Fruit fly (Drosophila melanogaster) whole organism, wandering third instar larva: ENCODE measurements around the gene Mdh2.

Experiments used
- Abd-B ChIP-seq: fragments of >200 bp; optimal IDR thresholded peaks from 2 replicates; lab custom pipeline; 2017; ENCODE audit warnings: missing biosample characterization, missing genetic modification characterization
- CG32264 ChIP-seq: fragments of 200-800 bp; sonication (Bioruptor generic); optimal IDR thresholded peaks from 2 replicates; lab custom pipeline; 2016; ENCODE audit warnings: missing biosample characterization, missing genetic modification characterization
- CG9705 ChIP-seq: fragments of 200-800 bp; sonication (Bioruptor generic); optimal IDR thresholded peaks from 2 replicates; lab custom pipeline; 2018; ENCODE audit warnings: missing biosample characterization, mild to moderate bottlenecking, missing genetic modification characterization
- CrebA ChIP-seq: fragments of 200-800 bp; sonication (Bioruptor generic); optimal IDR thresholded peaks from 2 replicates; lab custom pipeline; 2016; ENCODE audit warnings: missing biosample characterization, mild to moderate bottlenecking, missing genetic modification characterization, borderline replicate concordance
- Dfd ChIP-seq: fragments of >200 bp; optimal IDR thresholded peaks from 2 replicates; lab custom pipeline; 2017; ENCODE audit warnings: missing biosample characterization, missing genetic modification characterization
- Dif ChIP-seq: fragments of 200-275, 200-300 bp; sonication (Bioruptor generic); optimal IDR thresholded peaks from 2 replicates; lab custom pipeline; 2018; ENCODE audit warnings: missing biosample characterization, missing genetic modification characterization; ENCODE audit not compliant: partially characterized antibody
- GATAd ChIP-seq: sonication (Bioruptor generic); optimal IDR thresholded peaks from 2 replicates; lab custom pipeline; 2016; ENCODE audit warnings: missing biosample characterization, missing genetic modification characterization
- HLH106 ChIP-seq: fragments of 200-800 bp; optimal IDR thresholded peaks from 3 replicates; lab custom pipeline; 2019; ENCODE audit warnings: missing biosample characterization, mild to moderate bottlenecking, missing genetic modification characterization, moderate library complexity
- Hnf4 ChIP-seq: fragments of 200-800 bp; sonication (Bioruptor generic); optimal IDR thresholded peaks from 2 replicates; lab custom pipeline; 2016; ENCODE audit warnings: missing biosample characterization, mild to moderate bottlenecking, missing genetic modification characterization
- Hr78 ChIP-seq: fragments of >200 bp; optimal IDR thresholded peaks from 2 replicates; lab custom pipeline; 2017; ENCODE audit warnings: missing biosample characterization, missing genetic modification characterization
- Hr83 ChIP-seq: fragments of 200-300 bp; sonication (Bioruptor generic); optimal IDR thresholded peaks from 2 replicates; lab custom pipeline; 2016; ENCODE audit warnings: missing biosample characterization, mild to moderate bottlenecking, missing genetic modification characterization, moderate library complexity; ENCODE audit not compliant: poor library complexity, severe bottlenecking
- Jra ChIP-seq: sonication (Bioruptor generic); optimal IDR thresholded peaks from 2 replicates; lab custom pipeline; 2016; ENCODE audit warnings: missing biosample characterization, missing genetic modification characterization
- Mio ChIP-seq: sonication (Bioruptor generic); optimal IDR thresholded peaks from 2 replicates; lab custom pipeline; 2016; ENCODE audit warnings: missing biosample characterization, missing genetic modification characterization
- Myc ChIP-seq: fragments of >200 bp; optimal IDR thresholded peaks from 2 replicates; lab custom pipeline; 2017
- N ChIP-seq: fragments of >200 bp; optimal IDR thresholded peaks from 2 replicates; lab custom pipeline; 2018; ENCODE audit warnings: missing biosample characterization, missing external identifiers, missing genetic modification characterization
- OdsH ChIP-seq: fragments of 200-800 bp; sonication (Bioruptor generic); optimal IDR thresholded peaks from 2 replicates; lab custom pipeline; 2016; ENCODE audit warnings: missing biosample characterization, mild to moderate bottlenecking, missing genetic modification characterization
- Rel ChIP-seq, 2 experiments: fragments of 200-800 bp; sonication (Bioruptor generic) in 1 of 2; optimal IDR thresholded peaks; 2 replicates in 1 of 2; 3 replicates in 1 of 2; lab custom pipeline; 2016 to 2019; ENCODE audit warnings: mild to moderate bottlenecking in 2 of 2, missing biosample characterization in 2 of 2, missing genetic modification characterization in 2 of 2, moderate library complexity in 1 of 2
- Sp1 ChIP-seq: fragments of 200-800 bp; sonication (Bioruptor generic); optimal IDR thresholded peaks from 3 replicates; lab custom pipeline; 2019; ENCODE audit warnings: missing biosample characterization, mild to moderate bottlenecking, missing genetic modification characterization, moderate library complexity
- Vsx2 ChIP-seq: fragments of 200-300, 225-300 bp; sonication (Bioruptor generic); optimal IDR thresholded peaks from 2 replicates; lab custom pipeline; 2018; ENCODE audit warnings: missing biosample characterization, missing genetic modification characterization; ENCODE audit not compliant: partially characterized antibody
- br ChIP-seq: fragments of 200-800 bp; sonication (Bioruptor generic); optimal IDR thresholded peaks from 2 replicates; lab custom pipeline; 2016; ENCODE audit warnings: missing biosample characterization, missing genetic modification characterization
- brk ChIP-seq: fragments of 200-800 bp; sonication (Bioruptor generic); optimal IDR thresholded peaks from 2 replicates; lab custom pipeline; 2016; ENCODE audit warnings: missing biosample characterization, mild to moderate bottlenecking, missing genetic modification characterization
- dl ChIP-seq, 2 experiments: fragments of 175-275, 200-275 bp in 1 of 2; fragments of 200-275 bp in 1 of 2; sonication (Bioruptor generic); optimal IDR thresholded peaks; lab custom pipeline; 2018; ENCODE audit warnings: mild to moderate bottlenecking in 2 of 2, missing biosample characterization in 2 of 2, missing genetic modification characterization in 2 of 2, moderate library complexity in 2 of 2; ENCODE audit not compliant: partially characterized antibody in 2 of 2, insufficient read depth in 1 of 2
- dmrt93B ChIP-seq: fragments of 200-800 bp; sonication (Bioruptor generic); optimal IDR thresholded peaks from 2 replicates; lab custom pipeline; 2018; ENCODE audit warnings: missing biosample characterization, mild to moderate bottlenecking, missing genetic modification characterization
- dsf ChIP-seq: sonication (Bioruptor generic); optimal IDR thresholded peaks from 2 replicates; lab custom pipeline; 2016; ENCODE audit warnings: missing biosample characterization, missing genetic modification characterization, borderline replicate concordance
- ey ChIP-seq: fragments of 200-800 bp; sonication (Bioruptor generic); optimal IDR thresholded peaks from 2 replicates; lab custom pipeline; 2016; ENCODE audit warnings: missing biosample characterization, missing genetic modification characterization
- foxo ChIP-seq, 2 experiments: fragments of 200-800 bp; sonication (Bioruptor generic); optimal IDR thresholded peaks; 2 replicates in 1 of 2; 3 replicates in 1 of 2; lab custom pipeline; 2016 to 2017; ENCODE audit warnings: missing biosample characterization in 2 of 2, missing genetic modification characterization in 2 of 2
- fru ChIP-seq: fragments of 200-800 bp; sonication (Bioruptor generic); optimal IDR thresholded peaks from 3 replicates; lab custom pipeline; 2016; ENCODE audit warnings: missing biosample characterization, mild to moderate bottlenecking, missing genetic modification characterization
- h ChIP-seq: fragments of 200-800 bp; sonication (Bioruptor generic); optimal IDR thresholded peaks from 3 replicates; lab custom pipeline; 2016; ENCODE audit warnings: missing biosample characterization, mild to moderate bottlenecking, missing genetic modification characterization
- jim ChIP-seq: fragments of 175-275, 200-325 bp; sonication (Bioruptor generic); optimal IDR thresholded peaks from 2 replicates; lab custom pipeline; 2016; ENCODE audit warnings: missing biosample characterization, mild to moderate bottlenecking, missing genetic modification characterization
- lola ChIP-seq: fragments of >200 bp; optimal IDR thresholded peaks from 2 replicates; lab custom pipeline; 2017; ENCODE audit warnings: missing biosample characterization, missing genetic modification characterization
- pan ChIP-seq: fragments of >200 bp; optimal IDR thresholded peaks from 2 replicates; lab custom pipeline; 2017
- psq ChIP-seq: fragments of 200-800 bp; sonication (Bioruptor generic); optimal IDR thresholded peaks from 3 replicates; lab custom pipeline; 2017; ENCODE audit warnings: missing biosample characterization, mild to moderate bottlenecking, missing genetic modification characterization, moderate library complexity
- rgr ChIP-seq: fragments of 200-800 bp; sonication (Bioruptor generic); optimal IDR thresholded peaks from 3 replicates; lab custom pipeline; 2016; ENCODE audit warnings: missing biosample characterization, mild to moderate bottlenecking, missing genetic modification characterization
- sage ChIP-seq: fragments of 200-800 bp; sonication (Bioruptor generic); optimal IDR thresholded peaks from 2 replicates; lab custom pipeline; 2016; ENCODE audit warnings: missing biosample characterization, mild to moderate bottlenecking, missing genetic modification characterization
- sv ChIP-seq: fragments of 200-800 bp; sonication (Bioruptor generic); optimal IDR thresholded peaks from 3 replicates; lab custom pipeline; 2016; ENCODE audit warnings: missing biosample characterization, missing genetic modification characterization
- tai ChIP-seq: sonication (Bioruptor generic); optimal IDR thresholded peaks from 2 replicates; lab custom pipeline; 2016; ENCODE audit warnings: missing biosample characterization, missing genetic modification characterization
- usp ChIP-seq: fragments of >200 bp; optimal IDR thresholded peaks from 2 replicates; lab custom pipeline; 2017; ENCODE audit warnings: missing biosample characterization, missing genetic modification characterization
- woc ChIP-seq: sonication (Bioruptor generic); optimal IDR thresholded peaks from 2 replicates; lab custom pipeline; 2016; ENCODE audit warnings: missing biosample characterization, mild to moderate bottlenecking, missing genetic modification characterization

Gene Mdh2

DNA sequence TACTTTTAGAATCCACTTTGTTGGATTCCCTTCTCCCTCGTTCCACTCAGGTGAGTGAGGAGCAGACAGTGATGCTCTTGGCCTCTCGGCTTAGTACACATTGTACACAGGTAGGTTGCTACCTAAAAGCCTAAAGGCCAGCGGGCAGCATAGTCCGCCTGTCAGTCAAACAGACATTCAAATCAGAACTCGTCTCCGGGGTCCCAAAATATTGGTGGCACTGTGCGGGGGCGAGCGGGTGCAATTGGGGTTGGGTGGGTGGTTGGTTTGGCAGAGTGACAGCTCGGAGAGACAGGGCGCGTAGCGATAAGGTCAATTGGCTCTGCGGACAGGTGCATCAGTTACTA lies 28.4 kb upstream of the Mdh2 start:
- TF ChIP-seq woc (GFP tag; lab: Kevin White, UChicago) (peak; percentile 34), sv (GFP tag; lab: Kevin White, UChicago) (no peak), dsf (GFP tag; lab: Kevin White, UChicago) (no peak), tai (GFP tag; lab: Kevin White, UChicago) (no peak), lola (GFP tag; lab: Kevin White, UChicago) (no peak), CG32264 (GFP tag; lab: Kevin White, UChicago) (no peak), br (no peak), usp (no peak)

DNA sequence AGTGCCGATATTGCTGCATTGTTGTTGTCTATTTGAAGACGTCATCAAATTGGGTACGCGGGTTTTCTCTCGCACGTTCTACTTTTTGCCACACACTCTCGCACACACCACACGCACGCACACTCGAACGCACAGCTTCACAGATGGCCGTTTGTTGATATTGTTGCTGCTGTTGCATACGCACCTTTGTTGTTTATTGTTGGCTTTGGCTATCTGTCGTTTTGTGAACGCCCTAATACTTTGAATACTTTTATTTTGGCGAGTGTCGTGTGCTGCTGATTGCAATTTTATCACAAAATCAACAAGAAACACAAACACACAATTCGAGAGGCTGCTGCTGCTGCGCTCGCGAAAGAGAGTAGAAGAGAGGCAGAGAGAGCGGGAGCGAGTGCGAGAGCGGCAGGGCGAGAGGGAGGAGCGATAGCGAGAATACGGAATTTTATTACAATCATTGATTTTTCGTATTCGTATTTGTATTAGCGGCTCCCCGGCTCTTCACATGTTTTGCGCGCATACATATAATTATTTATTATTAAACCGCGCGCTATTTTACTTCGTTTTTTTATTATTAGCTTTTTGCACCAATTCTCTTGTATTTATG lies 27.6 kb upstream of the Mdh2 start:
- TF ChIP-seq h (GFP tag; lab: Kevin White, UChicago) (peak; percentile 80), tai (GFP tag; lab: Kevin White, UChicago) (no peak), Mio (no peak), ey (GFP tag; lab: Kevin White, UChicago) (no peak), Abd-B (GFP tag; lab: Kevin White, UChicago) (no peak), dsf (GFP tag; lab: Kevin White, UChicago) (peak; percentile 64), pan (lab: Kevin White, UChicago) (no peak), Sp1 (GFP tag; lab: Kevin White, UChicago) (peak; percentile 54), Vsx2 (peak; percentile 96), N (GFP tag; lab: Kevin White, UChicago) (peak; percentile 28), usp (no peak), lola (GFP tag; lab: Kevin White, UChicago) (no peak), sage (GFP tag; lab: Kevin White, UChicago) (peak; percentile 65), Hr83 (peak; percentile 69), Myc (lab: Kevin White, UChicago) (no peak), OdsH (GFP tag; lab: Kevin White, UChicago) (peak; percentile 52), dl (GFP tag; optimal IDR thresholded peaks at IDR 0.05; lab: Kevin White, UChicago; ENCODE audit: insufficient read depth in 1 of 2, partially characterized antibody in 2 of 2) (peak; percentile 95 to 98), Rel (GFP tag; optimal IDR thresholded peaks at IDR 0.05; lab: Kevin White, UChicago) (peak; percentile 80), Rel (tag; optimal IDR thresholded peaks at IDR 0.05; lab: Kevin White, UChicago) (no peak), dmrt93B (no peak), foxo (GFP tag; optimal IDR thresholded peaks at IDR 0.05; lab: Kevin White, UChicago) (peak; percentile 37 to 76), rgr (GFP tag; lab: Kevin White, UChicago) (peak; percentile 63), fru (GFP tag; lab: Kevin White, UChicago) (peak; percentile 66), CrebA (GFP tag; lab: Kevin White, UChicago) (no peak), HLH106 (tag; lab: Kevin White, UChicago) (peak; percentile 10), Hnf4 (GFP tag; lab: Kevin White, UChicago) (peak; percentile 38), CG32264 (GFP tag; lab: Kevin White, UChicago) (peak; percentile 8), woc (GFP tag; lab: Kevin White, UChicago) (no peak), GATAd (GFP tag; lab: Kevin White, UChicago) (no peak), br (peak; percentile 57), Hr78 (no peak), sv (GFP tag; lab: Kevin White, UChicago) (no peak), psq (no peak), CG9705 (GFP tag; lab: Kevin White, UChicago) (no peak), Dfd (GFP tag; lab: Kevin White, UChicago) (no peak), Jra (GFP tag; lab: Kevin White, UChicago) (peak; percentile 63), brk (GFP tag; lab: Kevin White, UChicago) (peak; percentile 83), Dif (GFP tag; lab: Kevin White, UChicago) (peak; percentile 99), jim (GFP tag; lab: Kevin White, UChicago) (no peak)
